Worm (Caenorhabditis elegans) whole organism, midembryonic: ENCODE measurements around the gene F23F1.6.

ENCODE experiments used
- cog-1 ChIP-seq: sonication (generic microtip); optimal IDR thresholded peaks from 2 replicates; lab custom pipeline; 2016; ENCODE audit warnings: missing genetic modification characterization, missing compliant biosample characterization
- flt-1 ChIP-seq: fragments of 200-800 bp; sonication (Bioruptor generic); IDR thresholded peaks from 2 replicates; pipeline ENCODE4 v1.3.6; 2022; ENCODE audit warnings: missing genetic modification characterization, missing compliant biosample characterization
- klf-2 ChIP-seq: fragments of 200-800 bp; sonication (Bioruptor generic); conservative IDR thresholded peaks from 2 replicates; pipeline ENCODE4 v1.3.6; 2022; ENCODE audit warnings: missing genetic modification reagents, missing genetic modification characterization, missing compliant biosample characterization
- med-1 ChIP-seq: sonication (generic microtip); optimal IDR thresholded peaks from 2 replicates; lab custom pipeline; 2017; ENCODE audit warnings: missing genetic modification characterization, mild to moderate bottlenecking, missing compliant biosample characterization, antibody characterized with exemption, missing genetic modification reagents; ENCODE audit not compliant: insufficient read depth
- ref-1 ChIP-seq: fragments of 200-800 bp; sonication (Bioruptor generic); conservative IDR thresholded peaks from 2 replicates; pipeline ENCODE4 v1.3.6; 2022; ENCODE audit warnings: missing genetic modification reagents, missing genetic modification characterization, missing compliant biosample characterization
- tab-1 ChIP-seq: fragments of 200-800 bp; sonication (Bioruptor generic); IDR thresholded peaks from 2 replicates; pipeline ENCODE4 v1.3.6; 2022; ENCODE audit warnings: missing genetic modification characterization, missing compliant biosample characterization
- ztf-29 ChIP-seq: fragments of 200-800 bp; sonication (Bioruptor generic); IDR thresholded peaks from 2 replicates; pipeline ENCODE4 v1.3.6; 2022; ENCODE audit warnings: missing genetic modification reagents, missing genetic modification characterization, missing compliant biosample characterization

DNA sequence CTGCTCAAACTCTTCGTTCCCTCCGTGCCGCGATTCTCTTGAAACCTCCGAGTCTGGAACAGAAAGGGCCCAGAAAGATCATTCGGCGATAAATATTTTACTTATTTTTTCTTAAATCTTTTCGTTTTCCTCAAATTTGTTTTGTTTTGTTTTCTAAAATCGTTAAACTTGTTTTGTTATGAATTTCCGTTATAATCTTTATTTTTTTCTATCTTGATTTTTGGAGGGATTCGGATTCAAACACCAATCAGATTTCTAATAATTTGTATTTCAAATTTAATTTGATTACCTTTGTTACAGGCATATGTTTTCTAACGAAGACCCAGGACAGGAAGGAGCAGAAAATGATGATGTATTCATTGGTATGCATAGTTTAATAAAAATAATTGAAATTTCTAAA is 10.2 kb upstream of the F23F1.6 start, which contains the start of gene C23H3.5:
- TF ChIP-seq med-1 (GFP tag; lab: Kevin White, UChicago) (no peak), tab-1 (GFP tag; lab: Robert Waterston, UW) (no peak), flt-1 (GFP tag; lab: Robert Waterston, UW) (no peak), klf-2 (GFP tag; lab: Robert Waterston, UW) (no peak), cog-1 (tag; lab: Kevin White, UChicago) (no peak), ref-1 (GFP tag; lab: Robert Waterston, UW) (no peak), ztf-29 (GFP tag; lab: Robert Waterston, UW) (no peak)
